7 worm cellular contexts compared by ENCODE assay signal in the genomic region with DNA sequence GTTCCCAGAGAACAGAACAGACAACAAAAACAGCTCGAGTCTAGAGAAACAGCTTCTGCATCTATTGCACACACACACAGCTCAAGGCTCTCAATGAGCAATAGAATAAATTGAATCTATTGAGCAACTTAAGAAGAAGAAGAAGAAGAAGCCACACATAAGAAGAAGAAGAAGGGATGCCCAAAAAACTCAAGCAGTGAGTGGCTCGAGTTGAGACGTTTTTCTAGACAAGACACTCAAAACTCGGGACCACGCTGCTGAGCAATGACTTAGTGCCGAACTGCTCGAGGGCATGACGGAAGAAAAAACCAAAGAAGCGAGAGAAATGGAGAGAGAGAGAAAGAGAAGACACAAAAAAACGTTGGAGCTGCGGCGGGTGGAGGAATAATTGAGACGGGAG.
TF ChIP-seq lines count a peak whose summit lies in the region.

No protein-coding gene starts in this region.

TF ChIP-seq in whole organism, L1 larva, 84 proteins besides CTCF, POLR2A, EP300 and RAD21 (continues in another document):
- TF ChIP-seq swsn-7 (tag; optimal IDR thresholded peaks at IDR 0.05; lab: Kevin White, UChicago): peak; percentile 20
- no peak for TF ChIP-seq nhr-237 (tag; optimal IDR thresholded peaks at IDR 0.05; lab: Kevin White, UChicago)
- no peak for TF ChIP-seq unc-130 (tag; optimal IDR thresholded peaks at IDR 0.05; lab: Kevin White, UChicago)
- TF ChIP-seq hpl-2 (GFP tag; optimal IDR thresholded peaks at IDR 0.05; lab: Kevin White, UChicago): no peak
- no peak for TF ChIP-seq lir-3 (tag; optimal IDR thresholded peaks at IDR 0.05; lab: Kevin White, UChicago; ENCODE audit: poor library complexity)
- TF ChIP-seq pag-3 (tag; optimal IDR thresholded peaks at IDR 0.05; lab: Kevin White, UChicago; ENCODE audit: borderline replicate concordance, insufficient read depth): no peak
- no peak for TF ChIP-seq skn-1 (tag; optimal IDR thresholded peaks at IDR 0.05; lab: Kevin White, UChicago)
- peak; percentile 89 for TF ChIP-seq lin-14 (GFP tag; optimal IDR thresholded peaks at IDR 0.05; lab: Kevin White, UChicago)
- peak; percentile 8 to 27 for TF ChIP-seq lsy-2 (tag; optimal IDR thresholded peaks at IDR 0.05; lab: Kevin White, UChicago)
- peak; percentile 34 for TF ChIP-seq rnt-1 (tag; optimal IDR thresholded peaks at IDR 0.05; lab: Kevin White, UChicago)
- peak; percentile 65 for TF ChIP-seq fkh-10 (GFP tag; optimal IDR thresholded peaks at IDR 0.05; lab: Kevin White, UChicago)
- TF ChIP-seq ces-1 (GFP tag; optimal IDR thresholded peaks at IDR 0.05; lab: Kevin White, UChicago): peak; percentile 74

TF ChIP-seq in whole organism, L2 larva, 48 proteins besides CTCF, POLR2A, EP300 and RAD21 (continues in another document):
- no peak for TF ChIP-seq lin-11 (tag; optimal IDR thresholded peaks at IDR 0.05; lab: Kevin White, UChicago)
- TF ChIP-seq fos-1 (tag; optimal IDR thresholded peaks at IDR 0.05; lab: Kevin White, UChicago): peak; percentile 16
- peak; percentile 78 for TF ChIP-seq nhr-129 (tag; optimal IDR thresholded peaks at IDR 0.05; lab: Kevin White, UChicago)
- TF ChIP-seq elt-3 (tag; optimal IDR thresholded peaks at IDR 0.05; lab: Kevin White, UChicago): no peak
- TF ChIP-seq sma-9 (GFP tag; optimal IDR thresholded peaks at IDR 0.05; lab: Kevin White, UChicago): peak; percentile 8
- TF ChIP-seq sma-9 (tag; optimal IDR thresholded peaks at IDR 0.05; lab: Kevin White, UChicago): no peak
- TF ChIP-seq C34F6.9 (tag; optimal IDR thresholded peaks at IDR 0.05; lab: Kevin White, UChicago): peak; percentile 66
- peak; percentile 16 for TF ChIP-seq ama-1 (optimal IDR thresholded peaks at IDR 0.05; lab: Kevin White, UChicago)
- TF ChIP-seq nhr-237 (tag; optimal IDR thresholded peaks at IDR 0.05; lab: Kevin White, UChicago): no peak
- no peak for TF ChIP-seq lsy-2 (tag; optimal IDR thresholded peaks at IDR 0.05; lab: Kevin White, UChicago)
- TF ChIP-seq skn-1 (tag; optimal IDR thresholded peaks at IDR 0.05; lab: Kevin White, UChicago): no peak
- TF ChIP-seq mbf-1 (tag; optimal IDR thresholded peaks at IDR 0.05; lab: Kevin White, UChicago): no peak
- no peak for TF ChIP-seq elt-1 (tag; optimal IDR thresholded peaks at IDR 0.05; lab: Kevin White, UChicago)

TF ChIP-seq in whole organism, L3 larva, 47 proteins besides CTCF, POLR2A, EP300 and RAD21 (continues in another document):
- no peak for TF ChIP-seq egl-27 (tag; optimal IDR thresholded peaks at IDR 0.05; lab: Kevin White, UChicago)
- TF ChIP-seq mml-1 (tag; optimal IDR thresholded peaks at IDR 0.05; lab: Kevin White, UChicago): no peak
- no peak for TF ChIP-seq nhr-237 (tag; optimal IDR thresholded peaks at IDR 0.05; lab: Kevin White, UChicago)
- no peak for TF ChIP-seq snpc-4 (tag; optimal IDR thresholded peaks at IDR 0.05; lab: Kevin White, UChicago)
- TF ChIP-seq lin-39 (tag; optimal IDR thresholded peaks at IDR 0.05; lab: Kevin White, UChicago): no peak
- TF ChIP-seq zag-1 (tag; optimal IDR thresholded peaks at IDR 0.05; lab: Kevin White, UChicago): no peak
- TF ChIP-seq nhr-77 (tag; optimal IDR thresholded peaks at IDR 0.05; lab: Kevin White, UChicago): no peak
- no peak for TF ChIP-seq egl-5 (tag; optimal IDR thresholded peaks at IDR 0.05; lab: Kevin White, UChicago)
- TF ChIP-seq elt-3 (tag; optimal IDR thresholded peaks at IDR 0.05; lab: Kevin White, UChicago): no peak
- no peak for TF ChIP-seq ZK546.5 (tag; optimal IDR thresholded peaks at IDR 0.05; lab: Kevin White, UChicago)
- TF ChIP-seq unc-62 (GFP tag; optimal IDR thresholded peaks at IDR 0.05; lab: Kevin White, UChicago): no peak
- no peak for TF ChIP-seq R02D3.7 (tag; optimal IDR thresholded peaks at IDR 0.05; lab: Kevin White, UChicago)
- no peak for TF ChIP-seq nhr-25 (tag; optimal IDR thresholded peaks at IDR 0.05; lab: Kevin White, UChicago)
- no peak for TF ChIP-seq jun-1 (tag; optimal IDR thresholded peaks at IDR 0.05; lab: Kevin White, UChicago)

TF ChIP-seq in whole organism, L4 larva, 104 proteins besides CTCF, POLR2A, EP300 and RAD21 (continues in another document):
- TF ChIP-seq nhr-11 (tag; optimal IDR thresholded peaks at IDR 0.05; lab: Kevin White, UChicago) (no peak), F37D6.2 (tag; optimal IDR thresholded peaks at IDR 0.05; lab: Kevin White, UChicago) (no peak), aha-1 (tag; lab: Kevin White, UChicago) (peak; percentile 90), fkh-10 (GFP tag; optimal IDR thresholded peaks at IDR 0.05; lab: Kevin White, UChicago) (peak; percentile 83), dmd-6 (GFP tag; IDR thresholded peaks at IDR 0.05; lab: Robert Waterston, UW) (0 out of 2 replicates have a peak, but pooled peaks have one; percentile 21), hmg-1.1 (GFP tag; IDR thresholded peaks at IDR 0.05; lab: Robert Waterston, UW) (0 out of 2 replicates have a peak, but pooled peaks have one; percentile 51), set-16 (GFP tag; IDR thresholded peaks at IDR 0.05; lab: Robert Waterston, UW) (0 out of 2 replicates have a peak, but pooled peaks have one; percentile 17), lsy-2 (tag; optimal IDR thresholded peaks at IDR 0.05; lab: Kevin White, UChicago) (peak in 1 of 2 experiments; percentile 1), hlh-11 (tag; optimal IDR thresholded peaks at IDR 0.05; lab: Kevin White, UChicago) (peak; percentile 19), mep-1 (tag; optimal IDR thresholded peaks at IDR 0.05; lab: Kevin White, UChicago) (peak; percentile 45), unc-62 (GFP tag; optimal IDR thresholded peaks at IDR 0.05 in 1 of 2; lab: Kevin White, UChicago) (peak in 1 of 2 experiments; percentile 95), unc-62 (tag; optimal IDR thresholded peaks at IDR 0.05; lab: Kevin White, UChicago) (no peak)

TF ChIP-seq in whole organism, late embryonic, 69 proteins besides CTCF, POLR2A, EP300 and RAD21:
- TF ChIP-seq npax-4 (tag; optimal IDR thresholded peaks at IDR 0.05; lab: Kevin White, UChicago) (no peak), C08G9.2 (tag; optimal IDR thresholded peaks at IDR 0.05; lab: Kevin White, UChicago) (peak; percentile 10), ceh-18 (tag; optimal IDR thresholded peaks at IDR 0.05; lab: Kevin White, UChicago) (peak; percentile 23), unc-42 (tag; optimal IDR thresholded peaks at IDR 0.05; lab: Kevin White, UChicago) (peak; percentile 85)
TF ChIP-seq in whole organism, late embryonic: peak in this region for 3.

TF ChIP-seq in whole organism, mixed stage, embryonic, 35 proteins besides CTCF, POLR2A, EP300 and RAD21:
- TF ChIP-seq ces-1 (GFP tag; optimal IDR thresholded peaks at IDR 0.05; lab: Kevin White, UChicago) (peak; percentile 81), nhr-2 (tag; optimal IDR thresholded peaks at IDR 0.05; lab: Kevin White, UChicago) (no peak)

TF ChIP-seq in whole organism, young adult, 124 proteins besides CTCF, POLR2A, EP300 and RAD21:
- TF ChIP-seq ekl-4 (GFP tag; IDR thresholded peaks at IDR 0.05; lab: Robert Waterston, UW): no peak
- peak; percentile 34 for TF ChIP-seq K12H6.12 (tag; optimal IDR thresholded peaks at IDR 0.05; lab: Kevin White, UChicago)
- TF ChIP-seq somi-1 (GFP tag; optimal IDR thresholded peaks at IDR 0.05; lab: Kevin White, UChicago): peak; percentile 0
- no peak for TF ChIP-seq cebp-1 (GFP tag; IDR thresholded peaks at IDR 0.05; lab: Robert Waterston, UW)
- peak; percentile 30 for TF ChIP-seq cebp-1 (tag; optimal IDR thresholded peaks at IDR 0.05; lab: Kevin White, UChicago)
- peak; percentile 80 for TF ChIP-seq zfh-2 (GFP tag; conservative IDR thresholded peaks at IDR 0.05; lab: Robert Waterston, UW)
- TF ChIP-seq lag-1 (GFP tag; IDR thresholded peaks at IDR 0.05; lab: Robert Waterston, UW): no peak
- peak; percentile 19 for TF ChIP-seq nhr-80 (tag; optimal IDR thresholded peaks at IDR 0.05; lab: Kevin White, UChicago)
- TF ChIP-seq ceh-91 (GFP tag; IDR thresholded peaks at IDR 0.05; lab: Robert Waterston, UW): no peak
